Worm (Caenorhabditis elegans): ENCODE results near the gene rmd-1.

rmd-1 gene

ce11 chrIII:9793592-9794417 lies 34.9 kb downstream of the rmd-1 start, which contains the start of the genes R10E11.9 and mcm-6:
R10E11.9 (minus strand) TSS chrIII:9793642.
mcm-6 (plus strand) TSS chrIII:9794367.
- TF ChIP-seq ztf-11 (tag; optimal IDR thresholded peaks at IDR 0.05), result no peak
- no peak for TF ChIP-seq drap-1 (GFP tag; optimal IDR thresholded peaks at IDR 0.05)
- peak; percentile 11 for TF ChIP-seq pha-4 (tag; optimal IDR thresholded peaks at IDR 0.05)
- TF ChIP-seq snpc-4 (tag; optimal IDR thresholded peaks at IDR 0.05), result no peak

ce11 chrIII:9796448-9796847 lies 37.6 kb downstream of the rmd-1 start, which contains the start of gene srxa-10:
srxa-10 (minus strand) TSS chrIII:9796548.
- TF ChIP-seq blmp-1 (tag; optimal IDR thresholded peaks at IDR 0.05) (no peak), lsy-2 (tag; optimal IDR thresholded peaks at IDR 0.05) (no peak), zip-8 (tag; optimal IDR thresholded peaks at IDR 0.05) (no peak), ztf-11 (tag; optimal IDR thresholded peaks at IDR 0.05) (no peak), elt-3 (tag; optimal IDR thresholded peaks at IDR 0.05) (no peak), ceh-83 (GFP tag; optimal IDR thresholded peaks at IDR 0.05) (no peak), cnd-1 (tag; optimal IDR thresholded peaks at IDR 0.05) (no peak), unc-62 (GFP tag; optimal IDR thresholded peaks at IDR 0.05) (no peak), ham-2 (GFP tag; optimal IDR thresholded peaks at IDR 0.05) (no peak), flh-1 (GFP tag; optimal IDR thresholded peaks at IDR 0.05) (no peak), ceh-43 (GFP tag; optimal IDR thresholded peaks at IDR 0.05) (no peak), mls-2 (tag; optimal IDR thresholded peaks at IDR 0.05) (no peak)

DNA sequence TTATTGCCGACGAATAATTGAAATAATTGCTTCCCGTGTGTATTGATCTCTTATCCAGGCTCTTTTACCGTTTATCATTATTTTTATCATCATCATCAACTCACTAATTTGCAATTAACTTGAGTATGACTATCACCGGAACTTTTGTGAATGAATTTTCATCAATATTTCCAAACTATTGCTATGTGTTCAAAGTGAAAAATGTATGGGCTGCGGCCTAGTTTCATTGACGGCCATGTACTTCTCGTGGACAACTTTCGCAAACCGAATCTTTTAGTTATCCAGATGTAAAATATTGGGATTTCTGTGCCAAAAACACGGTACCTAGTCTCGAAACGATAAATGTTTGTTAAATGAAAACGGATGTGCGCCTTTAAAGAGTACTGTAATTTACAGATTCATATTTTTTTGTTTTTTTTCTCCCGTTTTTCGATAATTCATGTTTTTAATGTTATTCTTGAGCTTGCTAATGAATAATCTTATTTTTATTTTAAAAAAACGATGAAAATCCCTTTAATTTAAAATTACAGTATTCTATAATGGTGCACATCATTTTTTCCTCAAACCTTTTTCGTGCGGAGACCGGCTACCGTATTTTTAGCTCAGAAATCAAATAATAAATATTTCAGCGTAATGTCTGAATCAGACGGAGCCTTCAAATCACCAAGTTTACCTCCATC lies 39.7 kb downstream of the rmd-1 start, which contains the start of gene ZK632.2:
Gene ZK632.2 (plus strand): TSS at position 630 of the 680 bp plus-strand sequence.
- TF ChIP-seq bed-3 (GFP tag; optimal IDR thresholded peaks at IDR 0.05), result no peak
- TF ChIP-seq mls-2 (tag; optimal IDR thresholded peaks at IDR 0.05), result no peak
- TF ChIP-seq lin-13 (tag; optimal IDR thresholded peaks at IDR 0.05), result no peak
- no peak for TF ChIP-seq pha-4 (tag; optimal IDR thresholded peaks at IDR 0.05)
- TF ChIP-seq zip-8 (tag; optimal IDR thresholded peaks at IDR 0.05), result no peak
- TF ChIP-seq drap-1 (GFP tag; optimal IDR thresholded peaks at IDR 0.05), result no peak
- TF ChIP-seq nhr-28 (tag; optimal IDR thresholded peaks at IDR 0.05), result no peak
- TF ChIP-seq ces-1 (GFP tag; optimal IDR thresholded peaks at IDR 0.05), result no peak
- no peak for TF ChIP-seq M03D4.4 (tag; optimal IDR thresholded peaks at IDR 0.05)
- no peak for TF ChIP-seq hlh-1 (tag; optimal IDR thresholded peaks at IDR 0.05)
- no peak for TF ChIP-seq mab-5 (tag; optimal IDR thresholded peaks at IDR 0.05)
- no peak for TF ChIP-seq nhr-76 (tag; optimal IDR thresholded peaks at IDR 0.05)
- TF ChIP-seq elt-1 (tag; optimal IDR thresholded peaks at IDR 0.05; ENCODE audit: borderline replicate concordance, insufficient read depth), result no peak
- TF ChIP-seq cnd-1 (tag; optimal IDR thresholded peaks at IDR 0.05), result no peak
- TF ChIP-seq nhr-237 (tag; optimal IDR thresholded peaks at IDR 0.05), result no peak
- TF ChIP-seq ceh-83 (GFP tag; optimal IDR thresholded peaks at IDR 0.05), result no peak
- no peak for TF ChIP-seq ceh-43 (GFP tag; optimal IDR thresholded peaks at IDR 0.05)

DNA sequence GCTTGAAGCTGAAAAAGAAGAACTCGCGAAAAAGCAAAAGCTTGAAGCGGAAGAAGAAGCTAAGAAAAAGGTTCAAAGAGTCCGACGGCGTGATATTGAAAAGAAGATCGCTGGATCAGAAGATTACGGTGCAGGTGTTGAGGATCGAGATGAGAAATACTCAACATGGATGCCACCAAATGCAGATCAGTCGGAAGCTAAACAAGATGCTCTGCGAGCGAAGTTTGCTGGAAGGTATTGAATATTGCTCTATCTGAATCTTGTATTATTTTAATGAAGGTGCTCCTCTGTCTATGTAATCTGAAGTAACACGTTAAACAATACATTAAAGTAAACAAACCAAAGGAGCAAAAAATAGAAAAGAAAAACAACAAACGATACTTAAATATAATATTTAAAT lies 43.2 kb downstream of the rmd-1 start:
- TF ChIP-seq ztf-11 (tag; optimal IDR thresholded peaks at IDR 0.05) (no peak), flh-1 (GFP tag; optimal IDR thresholded peaks at IDR 0.05) (no peak), zip-8 (tag; optimal IDR thresholded peaks at IDR 0.05) (no peak), ces-1 (GFP tag; optimal IDR thresholded peaks at IDR 0.05) (no peak), nhr-12 (tag; optimal IDR thresholded peaks at IDR 0.05) (no peak), nhr-76 (tag; optimal IDR thresholded peaks at IDR 0.05) (no peak), unc-120 (tag; optimal IDR thresholded peaks at IDR 0.05; ENCODE audit: poor library complexity, severe bottlenecking) (no peak), mep-1 (tag; optimal IDR thresholded peaks at IDR 0.05) (no peak), drap-1 (GFP tag; optimal IDR thresholded peaks at IDR 0.05) (no peak), mab-5 (tag; optimal IDR thresholded peaks at IDR 0.05) (no peak), elt-3 (tag; optimal IDR thresholded peaks at IDR 0.05) (no peak)

DNA sequence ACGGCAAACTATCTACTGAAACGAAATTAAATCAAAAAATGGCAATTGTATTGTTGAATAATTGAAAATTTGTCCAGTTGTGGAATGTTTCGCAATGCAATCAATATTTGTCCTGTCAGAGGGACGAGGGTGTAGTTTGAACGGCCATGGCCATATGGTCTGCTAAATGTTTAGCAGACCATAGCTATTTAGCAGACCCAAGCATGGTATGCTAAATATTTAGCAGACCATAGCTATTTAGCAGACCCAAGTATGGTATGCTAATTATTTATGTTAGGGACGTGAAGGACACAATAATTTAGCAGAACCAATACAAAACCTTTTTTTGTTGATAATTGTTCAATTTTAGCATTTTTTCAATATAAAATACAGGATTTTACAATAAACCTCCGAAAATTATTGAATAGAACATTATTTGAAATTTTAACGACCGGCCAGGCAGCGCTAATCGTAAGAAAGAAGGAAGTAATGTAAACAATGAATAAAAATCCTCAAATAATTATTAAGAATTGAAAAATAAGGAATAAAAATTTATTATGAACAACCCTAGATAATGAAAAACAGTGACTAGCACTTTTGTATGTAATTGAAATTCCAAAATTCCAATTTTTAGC lies 46.2 kb downstream of the rmd-1 start, which contains the start of gene riok-3:
Gene riok-3 (minus strand): TSS at position 15 of the 614 bp plus-strand sequence.
- TF ChIP-seq ham-2 (GFP tag; optimal IDR thresholded peaks at IDR 0.05), result peak; percentile 29
- no peak for TF ChIP-seq blmp-1 (tag; optimal IDR thresholded peaks at IDR 0.05)
- peak; percentile 55 for TF ChIP-seq nhr-2 (tag; optimal IDR thresholded peaks at IDR 0.05)
